Worm (Caenorhabditis elegans) whole organism, L3 larva: ENCODE data around the gene oig-8.

Experiments
- R02D3.7 ChIP-seq: fragments of 150-350 bp; optimal IDR thresholded peaks from 2 replicates; lab custom pipeline; 2014; ENCODE audit warnings: missing biosample characterization, missing genetic modification characterization
- ceh-16 ChIP-seq: sonication (generic microtip); optimal IDR thresholded peaks from 2 replicates; lab custom pipeline; 2017; ENCODE audit warnings: missing biosample characterization, missing genetic modification characterization
- elt-1 ChIP-seq: fragments of 150-350 bp; optimal IDR thresholded peaks from 2 replicates; lab custom pipeline; 2014; ENCODE audit warnings: missing biosample characterization, missing genetic modification characterization
- nhr-23 ChIP-seq: fragments of 150-350 bp; optimal IDR thresholded peaks from 2 replicates; lab custom pipeline; 2014; ENCODE audit warnings: missing biosample characterization, missing genetic modification reagents, missing genetic modification characterization
- nhr-237 ChIP-seq: fragments of 150-350 bp; optimal IDR thresholded peaks from 2 replicates; lab custom pipeline; 2014; ENCODE audit warnings: missing biosample characterization, missing genetic modification characterization
- nhr-25 ChIP-seq: sonication (generic microtip); optimal IDR thresholded peaks from 2 replicates; lab custom pipeline; 2017; ENCODE audit warnings: missing biosample characterization, missing genetic modification characterization
- nhr-76 ChIP-seq: fragments of 150-350 bp; sonication (generic microtip); optimal IDR thresholded peaks from 5 replicates; lab custom pipeline; 2014; ENCODE audit warnings: missing biosample characterization, missing genetic modification characterization
- nhr-77 ChIP-seq: fragments of 150-350 bp; optimal IDR thresholded peaks from 2 replicates; lab custom pipeline; 2014; ENCODE audit warnings: missing biosample characterization, missing genetic modification characterization
- skn-1 ChIP-seq: fragments of 150-350 bp; optimal IDR thresholded peaks from 2 replicates; lab custom pipeline; 2014; ENCODE audit warnings: missing biosample characterization, missing genetic modification characterization
- snpc-4 ChIP-seq: fragments of 150-350 bp; optimal IDR thresholded peaks from 2 replicates; lab custom pipeline; 2014; ENCODE audit warnings: missing biosample characterization, missing genetic modification characterization
- unc-39 ChIP-seq: sonication (generic microtip); optimal IDR thresholded peaks from 4 replicates; lab custom pipeline; 2017; ENCODE audit warnings: missing biosample characterization, missing genetic modification characterization
- unc-62 ChIP-seq: fragments of 150-350 bp; sonication (generic microtip); optimal IDR thresholded peaks from 4 replicates; lab custom pipeline; 2014; ENCODE audit warnings: missing biosample characterization, missing genetic modification reagents, missing genetic modification characterization
- zag-1 ChIP-seq: fragments of 150-350 bp; optimal IDR thresholded peaks from 2 replicates; lab custom pipeline; 2014; ENCODE audit warnings: missing biosample characterization, missing genetic modification characterization
- ztf-4 ChIP-seq: fragments of 150-350 bp; optimal IDR thresholded peaks from 2 replicates; lab custom pipeline; 2014; ENCODE audit warnings: missing biosample characterization, missing genetic modification characterization

DNA sequence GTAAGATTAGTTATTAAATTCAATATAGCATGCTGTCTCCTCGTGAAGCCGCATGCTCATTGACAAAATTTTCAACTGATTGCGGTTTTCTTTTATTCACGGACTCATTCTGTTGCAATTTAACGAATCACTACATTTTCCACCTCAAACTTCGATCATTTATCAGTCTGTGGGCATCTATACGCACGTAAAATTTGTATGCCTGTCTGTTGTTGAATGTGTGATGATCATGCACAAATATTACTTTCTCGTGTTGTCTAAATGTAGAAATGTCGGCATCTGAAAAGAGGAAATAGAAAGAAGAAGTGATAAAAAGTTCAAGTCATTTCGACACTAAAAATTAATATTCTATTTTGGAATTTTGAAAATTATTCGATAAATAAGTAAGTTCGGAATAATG lies 36.4 kb downstream of the oig-8 start:
- TF ChIP-seq nhr-23 (tag; lab: Kevin White, UChicago) = no peak
- no peak for TF ChIP-seq snpc-4
- TF ChIP-seq skn-1 (tag; lab: Kevin White, UChicago) = no peak
- TF ChIP-seq unc-62 = no peak
- TF ChIP-seq nhr-76 (tag; lab: Kevin White, UChicago) = no peak
- TF ChIP-seq nhr-237 = no peak
- no peak for TF ChIP-seq ceh-16 (tag; lab: Kevin White, UChicago)
- no peak for TF ChIP-seq elt-1
- no peak for TF ChIP-seq R02D3.7 (tag; lab: Kevin White, UChicago)
- TF ChIP-seq zag-1 (tag; lab: Kevin White, UChicago) = no peak
- no peak for TF ChIP-seq ztf-4 (tag; lab: Kevin White, UChicago)
- TF ChIP-seq nhr-77 (tag; lab: Kevin White, UChicago) = no peak
- TF ChIP-seq nhr-25 (tag; lab: Kevin White, UChicago) = no peak
- no peak for TF ChIP-seq unc-39 (tag; lab: Kevin White, UChicago)
